Fruit fly (Drosophila melanogaster): ENCODE data around the gene btd.

Gene btd

DNA sequence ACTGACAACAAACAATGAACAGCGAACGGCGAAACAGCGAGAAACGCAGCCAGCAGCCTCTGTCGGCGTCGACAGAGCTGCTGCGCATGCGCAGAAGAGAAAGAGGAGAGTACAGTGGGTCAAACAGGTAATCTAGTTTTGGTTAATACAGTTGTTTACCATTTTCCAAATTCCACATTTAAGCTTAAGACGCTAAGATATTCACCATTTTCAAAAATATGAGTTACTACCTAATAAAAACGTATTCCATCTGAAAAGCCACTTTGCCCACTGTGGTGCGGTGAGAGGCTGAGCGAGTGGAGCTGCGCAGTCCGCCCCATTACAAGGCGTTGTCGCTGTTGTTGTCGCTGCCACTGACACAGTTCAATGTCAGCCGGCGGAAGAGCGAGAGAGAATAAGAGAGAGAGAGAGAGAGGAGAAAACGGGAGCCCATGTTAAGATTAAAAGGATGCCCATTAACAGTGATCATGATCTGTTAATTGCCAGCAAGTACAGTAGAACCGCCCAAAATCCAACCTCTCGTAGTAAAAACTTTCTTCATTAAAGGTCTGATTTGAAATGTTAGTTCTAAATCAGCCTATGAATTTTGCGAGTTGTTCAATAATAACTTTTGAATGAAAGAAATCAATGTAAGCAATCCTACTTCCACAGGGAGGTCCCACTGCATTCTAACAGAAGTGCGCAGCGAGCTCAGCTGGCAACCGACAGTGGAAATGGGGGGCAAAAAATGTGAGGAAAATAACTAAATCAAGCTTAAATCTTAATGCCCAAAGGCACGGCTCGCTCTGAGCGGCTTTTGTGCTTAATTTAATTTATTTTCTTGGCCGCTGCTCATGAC is 43.0 kb upstream of the btd start (continued):
- peak; percentile 81 for TF ChIP-seq CG11696 (GFP tag; IDR thresholded peaks at IDR 0.05)
- peak; percentile 95 for TF ChIP-seq fd96Cb (tag; optimal IDR thresholded peaks at IDR 0.05)
- peak; percentile 63; the same call in 1 of the 2 replicates for TF ChIP-seq CkIIα-i1 (GFP tag; IDR thresholded peaks at IDR 0.05)
- peak in 1 of 2 experiments; percentile 93 for TF ChIP-seq Eip74EF (GFP tag; optimal IDR thresholded peaks at IDR 0.05)
- peak; percentile 88 for TF ChIP-seq ro (GFP tag; IDR thresholded peaks at IDR 0.05)
- TF ChIP-seq CG9876 (GFP tag; optimal IDR thresholded peaks at IDR 0.05), result peak; percentile 92
- peak; percentile 86 for TF ChIP-seq crc (GFP tag; optimal IDR thresholded peaks at IDR 0.05)
- peak; percentile 86; the same call in 1 of the 2 replicates for TF ChIP-seq aop (GFP tag; IDR thresholded peaks at IDR 0.05)
- TF ChIP-seq bsh (GFP tag; optimal IDR thresholded peaks at IDR 0.05), result peak; percentile 97 to 98
- peak; percentile 94 for TF ChIP-seq CG12219 (GFP tag; optimal IDR thresholded peaks at IDR 0.05)
- TF ChIP-seq CG10979 (tag; optimal IDR thresholded peaks at IDR 0.05), result peak; percentile 95
- TF ChIP-seq hb (GFP tag; IDR thresholded peaks at IDR 0.05; ENCODE audit: partially characterized antibody), result no peak
- peak; percentile 95 for TF ChIP-seq org-1 (GFP tag; optimal IDR thresholded peaks at IDR 0.05)
- no peak for TF ChIP-seq unc-4 (GFP tag; IDR thresholded peaks at IDR 0.05; ENCODE audit: partially characterized antibody)
- no peak for TF ChIP-seq CG42726 (GFP tag; IDR thresholded peaks at IDR 0.05; ENCODE audit: partially characterized antibody)
- peak; percentile 99 for TF ChIP-seq ci (GFP tag; IDR thresholded peaks at IDR 0.05)
- peak; percentile 96 for TF ChIP-seq CG11695 (GFP tag; IDR thresholded peaks at IDR 0.05)
- peak; percentile 82 for TF ChIP-seq wek (GFP tag; optimal IDR thresholded peaks at IDR 0.05)
- peak; percentile 91 for TF ChIP-seq danr (GFP tag; IDR thresholded peaks at IDR 0.05)
- peak; percentile 69 for TF ChIP-seq Jarid2 (GFP tag; optimal IDR thresholded peaks at IDR 0.05)
- peak; percentile 97 for TF ChIP-seq ken (GFP tag; IDR thresholded peaks at IDR 0.05)
- peak; percentile 94 for TF ChIP-seq Ada2b (GFP tag; IDR thresholded peaks at IDR 0.05)
- TF ChIP-seq CG13424 (tag; optimal IDR thresholded peaks at IDR 0.05), result peak; percentile 93
- TF ChIP-seq H2.0 (GFP tag; IDR thresholded peaks at IDR 0.05), result peak; percentile 96
- no peak for TF ChIP-seq CG8478 (optimal IDR thresholded peaks at IDR 0.05)
- no peak for TF ChIP-seq amos (GFP tag; IDR thresholded peaks at IDR 0.05; ENCODE audit: partially characterized antibody)
- peak; percentile 96 for TF ChIP-seq Ets65A (GFP tag)
- TF ChIP-seq ato (GFP tag; IDR thresholded peaks at IDR 0.05; ENCODE audit: partially characterized antibody), result no peak
- peak; percentile 97 for TF ChIP-seq dmrt11E (tag; optimal IDR thresholded peaks at IDR 0.05)
- TF ChIP-seq Usf (GFP tag; optimal IDR thresholded peaks at IDR 0.05), result peak; percentile 83
- TF ChIP-seq cad (GFP tag; optimal IDR thresholded peaks at IDR 0.05), result no peak
- peak; percentile 93 for TF ChIP-seq CG15269 (tag; optimal IDR thresholded peaks at IDR 0.05)
- TF ChIP-seq MTF-1 (GFP tag; optimal IDR thresholded peaks at IDR 0.05; ENCODE audit: borderline replicate concordance), result peak; percentile 86
- TF ChIP-seq pzg (GFP tag; optimal IDR thresholded peaks at IDR 0.05), result no peak
- peak; percentile 88 for TF ChIP-seq nau (GFP tag; optimal IDR thresholded peaks at IDR 0.05)
- TF ChIP-seq PHDP (tag; optimal IDR thresholded peaks at IDR 0.05), result peak; percentile 92
- peak; percentile 95 for TF ChIP-seq Mrtf (GFP tag; IDR thresholded peaks at IDR 0.05)
- peak; percentile 95 for TF ChIP-seq Sox102F (GFP tag; optimal IDR thresholded peaks at IDR 0.05)
- TF ChIP-seq CG10431 (GFP tag; optimal IDR thresholded peaks at IDR 0.05), result peak; percentile 72
- TF ChIP-seq CG7928 (GFP tag; optimal IDR thresholded peaks at IDR 0.05), result peak; percentile 37
- TF ChIP-seq Nf-YB (GFP tag; optimal IDR thresholded peaks at IDR 0.05), result peak; percentile 77
- peak; percentile 96 for TF ChIP-seq CG14441 (GFP tag; IDR thresholded peaks at IDR 0.05)
- peak; percentile 92 for TF ChIP-seq dimm (GFP tag; IDR thresholded peaks at IDR 0.05)
- no peak for TF ChIP-seq vnd (GFP tag; IDR thresholded peaks at IDR 0.05; ENCODE audit: partially characterized antibody)
- TF ChIP-seq bab2 (GFP tag; optimal IDR thresholded peaks at IDR 0.05), result peak; percentile 93
- TF ChIP-seq H15 (GFP tag; IDR thresholded peaks at IDR 0.05), result peak; percentile 95
- peak; percentile 85 for TF ChIP-seq Doc2 (GFP tag; IDR thresholded peaks at IDR 0.05)
- peak; percentile 46; the same call in 1 of the 3 replicates for TF ChIP-seq knrl (GFP tag; IDR thresholded peaks at IDR 0.05; ENCODE audit: partially characterized antibody)
